Fruit fly (Drosophila melanogaster) whole organism, embryonic: ENCODE measurements around the gene CG11700.

ENCODE experiments used
- Abd-B ChIP-seq: fragments of 200-800 bp; sonication (Bioruptor generic); optimal IDR thresholded peaks from 2 replicates; lab custom pipeline; 2018; ENCODE audit warnings: missing biosample characterization, mild to moderate bottlenecking, missing genetic modification characterization, moderate library complexity
- Ada2b ChIP-seq: fragments of 200-800 bp; sonication (Bioruptor generic); IDR thresholded peaks from 2 replicates; pipeline ENCODE4 v1.3.6; 2022; ENCODE audit warnings: missing biosample characterization, missing genetic modification characterization
- Adf1 ChIP-seq: fragments of 200-800 bp; sonication (Bioruptor generic); IDR thresholded peaks from 2 replicates; pipeline ENCODE4 v1.3.6; 2022; ENCODE audit warnings: missing biosample characterization, missing genetic modification characterization
- B-H2 ChIP-seq: fragments of 200-800 bp; sonication (Bioruptor generic); optimal IDR thresholded peaks from 2 replicates; lab custom pipeline; 2018; ENCODE audit warnings: missing biosample characterization, mild to moderate bottlenecking, missing genetic modification characterization
- Blimp-1 ChIP-seq: fragments of 200-800 bp; sonication (Bioruptor generic); optimal IDR thresholded peaks from 3 replicates; lab custom pipeline; 2018; ENCODE audit warnings: missing biosample characterization, missing genetic modification characterization, mild to moderate bottlenecking, moderate library complexity, missing genetic modification reagents
- CG10321 ChIP-seq: fragments of 200-800 bp; sonication (Bioruptor generic); IDR thresholded peaks from 2 replicates; pipeline ENCODE4 v1.3.6; 2022; ENCODE audit warnings: missing biosample characterization, missing genetic modification characterization
- CG11504 ChIP-seq: fragments of 200-800 bp; sonication (Bioruptor generic); optimal IDR thresholded peaks from 3 replicates; lab custom pipeline; 2019; ENCODE audit warnings: missing biosample characterization, mild to moderate bottlenecking, missing genetic modification characterization, moderate library complexity
- CG12236 ChIP-seq: fragments of 200-800 bp; sonication (Bioruptor generic); optimal IDR thresholded peaks from 2 replicates; lab custom pipeline; 2016; ENCODE audit warnings: missing biosample characterization, missing genetic modification characterization
- CG14014 ChIP-seq: fragments of 200-800 bp; sonication (Bioruptor generic); IDR thresholded peaks from 2 replicates; pipeline ENCODE4 v1.3.6; 2022; ENCODE audit warnings: missing biosample characterization, missing genetic modification characterization
- CG1603 ChIP-seq: fragments of 200-800 bp; sonication (Bioruptor generic); optimal IDR thresholded peaks from 2 replicates; lab custom pipeline; 2019; ENCODE audit warnings: missing biosample characterization, mild to moderate bottlenecking, missing genetic modification characterization, moderate library complexity
- CG17361 ChIP-seq: fragments of 200-800 bp; sonication (Bioruptor generic); IDR thresholded peaks from 3 replicates; pipeline ENCODE4 v1.3.6; 2022; ENCODE audit warnings: missing biosample characterization, missing genetic modification characterization
- CG17802 ChIP-seq: fragments of 200-800 bp; sonication (Bioruptor generic); optimal IDR thresholded peaks from 2 replicates; lab custom pipeline; 2018; ENCODE audit warnings: missing biosample characterization, mild to moderate bottlenecking, missing genetic modification characterization, moderate library complexity
- CG18476 ChIP-seq: fragments of 200-800 bp; sonication (Bioruptor generic); optimal IDR thresholded peaks from 2 replicates; lab custom pipeline; 2016; ENCODE audit warnings: missing biosample characterization, mild to moderate bottlenecking, missing genetic modification characterization
- CG18599 ChIP-seq: fragments of 200-800 bp; sonication (Bioruptor generic); optimal IDR thresholded peaks from 3 replicates; lab custom pipeline; 2017; ENCODE audit warnings: missing biosample characterization, missing genetic modification characterization, mild to moderate bottlenecking, moderate library complexity, missing genetic modification reagents
- CG2120 ChIP-seq: fragments of 200-800 bp; sonication (Bioruptor generic); optimal IDR thresholded peaks from 3 replicates; lab custom pipeline; 2016; ENCODE audit warnings: missing biosample characterization, missing genetic modification characterization
- CG30403 ChIP-seq: fragments of 200-800 bp; sonication (Bioruptor generic); optimal IDR thresholded peaks from 3 replicates; lab custom pipeline; 2016; ENCODE audit warnings: missing biosample characterization, missing genetic modification characterization
- CG6765 ChIP-seq: fragments of 200-800 bp; sonication (Bioruptor generic); optimal IDR thresholded peaks from 3 replicates; lab custom pipeline; 2017; ENCODE audit warnings: missing biosample characterization, mild to moderate bottlenecking, missing genetic modification characterization
- CG7839 ChIP-seq: fragments of 200-800 bp; sonication (Bioruptor generic); optimal IDR thresholded peaks from 3 replicates; lab custom pipeline; 2018; ENCODE audit warnings: missing biosample characterization, mild to moderate bottlenecking, missing genetic modification characterization, moderate library complexity
- CG8281 ChIP-seq: fragments of 200-800 bp; sonication (Bioruptor generic); optimal IDR thresholded peaks from 2 replicates; lab custom pipeline; 2018; ENCODE audit warnings: missing biosample characterization, mild to moderate bottlenecking, missing genetic modification characterization, moderate library complexity
- CG8359 ChIP-seq: fragments of 200-800 bp; sonication (Bioruptor generic); optimal IDR thresholded peaks from 2 replicates; lab custom pipeline; 2017; ENCODE audit warnings: missing biosample characterization, mild to moderate bottlenecking, missing genetic modification characterization, borderline replicate concordance
- Dp ChIP-seq: fragments of 200-800 bp; sonication (Bioruptor generic); optimal IDR thresholded peaks from 2 replicates; lab custom pipeline; 2018; ENCODE audit warnings: missing biosample characterization, mild to moderate bottlenecking, missing genetic modification characterization, moderate library complexity
- Fer1 ChIP-seq: fragments of 200-800 bp; sonication (Bioruptor generic); optimal IDR thresholded peaks from 2 replicates; lab custom pipeline; 2017; ENCODE audit warnings: missing biosample characterization, mild to moderate bottlenecking, missing genetic modification characterization
- Hmr ChIP-seq: fragments of 200-800 bp; sonication (Bioruptor generic); optimal IDR thresholded peaks from 3 replicates; lab custom pipeline; 2017; ENCODE audit warnings: mild to moderate bottlenecking, missing biosample characterization, missing genetic modification reagents, missing genetic modification characterization
- Hr51 ChIP-seq, 2 experiments: fragments of 200-800 bp; sonication (Bioruptor generic); optimal IDR thresholded peaks; 2 replicates in 1 of 2; 3 replicates in 1 of 2; lab custom pipeline; 2016 to 2018; ENCODE audit warnings: missing biosample characterization in 2 of 2, missing genetic modification characterization in 2 of 2, mild to moderate bottlenecking in 1 of 2, moderate library complexity in 1 of 2
- Med ChIP-seq: fragments of 200-800 bp; sonication (Bioruptor generic); peaks from one replicate; lab custom pipeline; 2016; ENCODE audit warnings: missing biosample characterization, missing genetic modification characterization, mild to moderate bottlenecking, inconsistent platforms, moderate library complexity
- Meics ChIP-seq: fragments of 200-800 bp; sonication (Bioruptor generic); optimal IDR thresholded peaks from 2 replicates; lab custom pipeline; 2017; ENCODE audit warnings: missing biosample characterization, mild to moderate bottlenecking, missing genetic modification characterization
- NC2β ChIP-seq: fragments of 200-800 bp; sonication (Bioruptor generic); optimal IDR thresholded peaks from 2 replicates; lab custom pipeline; 2016; ENCODE audit warnings: missing biosample characterization, missing genetic modification characterization
- PHDP ChIP-seq: fragments of 200-800 bp; sonication (Bioruptor generic); optimal IDR thresholded peaks from 3 replicates; lab custom pipeline; 2018; ENCODE audit warnings: missing biosample characterization, mild to moderate bottlenecking, missing genetic modification characterization, moderate library complexity
- Sin3A ChIP-seq: fragments of >200 bp; optimal IDR thresholded peaks from 2 replicates; lab custom pipeline; 2018
- Taf1 ChIP-seq: fragments of 200-800 bp; sonication (Bioruptor generic); IDR thresholded peaks from 2 replicates; pipeline ENCODE4 v1.3.6; 2022; ENCODE audit warnings: missing biosample characterization, missing genetic modification characterization
- abd-A ChIP-seq: fragments of 200-800 bp; sonication (Bioruptor generic); optimal IDR thresholded peaks from 3 replicates; lab custom pipeline; 2019; ENCODE audit warnings: missing biosample characterization, mild to moderate bottlenecking, missing genetic modification characterization, moderate library complexity
- chif ChIP-seq, 2 experiments: fragments of 200-800 bp; sonication (Bioruptor generic); optimal IDR thresholded peaks; 3 replicates each; lab custom pipeline; 2016; ENCODE audit warnings: missing biosample characterization in 2 of 2, missing genetic modification characterization in 2 of 2
- croc ChIP-seq: fragments of 200-800 bp; sonication (Bioruptor generic); conservative IDR thresholded peaks from 3 replicates; pipeline ENCODE4 v1.3.6; 2022; ENCODE audit warnings: missing biosample characterization, missing genetic modification characterization
- danr ChIP-seq: fragments of 200-800 bp; sonication (Bioruptor generic); IDR thresholded peaks from 2 replicates; pipeline ENCODE4 v1.3.6; 2022; ENCODE audit warnings: missing biosample characterization, missing genetic modification characterization
- dimm ChIP-seq: fragments of 200-800 bp; sonication (Bioruptor generic); IDR thresholded peaks from 2 replicates; pipeline ENCODE4 v1.3.6; 2022; ENCODE audit warnings: missing biosample characterization, missing genetic modification characterization
- dmrt99B ChIP-seq: fragments of 200-800 bp; sonication (Bioruptor generic); optimal IDR thresholded peaks from 2 replicates; lab custom pipeline; 2018; ENCODE audit warnings: missing biosample characterization, mild to moderate bottlenecking, missing genetic modification characterization, moderate library complexity
- gem ChIP-seq: fragments of 200-800 bp; sonication (Bioruptor generic); optimal IDR thresholded peaks from 2 replicates; lab custom pipeline; 2019; ENCODE audit warnings: missing biosample characterization, mild to moderate bottlenecking, missing genetic modification characterization, moderate library complexity
- jigr1 ChIP-seq: fragments of 200-800 bp; sonication (Bioruptor generic); IDR thresholded peaks from 3 replicates; pipeline ENCODE4 v1.3.6; 2022; ENCODE audit warnings: missing biosample characterization, missing genetic modification characterization
- nmo ChIP-seq: fragments of 200-800 bp; sonication (Bioruptor generic); optimal IDR thresholded peaks from 2 replicates; lab custom pipeline; 2018; ENCODE audit warnings: missing biosample characterization, mild to moderate bottlenecking, missing genetic modification characterization, moderate library complexity
- otp ChIP-seq: fragments of 200-800 bp; sonication (Bioruptor generic); IDR thresholded peaks from 3 replicates; pipeline ENCODE4, ENCODE4 v1.3.6; 2022; ENCODE audit warnings: missing biosample characterization, missing genetic modification characterization
- phol ChIP-seq: fragments of 200-800 bp; sonication (Bioruptor generic); optimal IDR thresholded peaks from 3 replicates; lab custom pipeline; 2018; ENCODE audit warnings: missing biosample characterization, mild to moderate bottlenecking, missing genetic modification characterization, moderate library complexity
- run ChIP-seq: fragments of 200-800 bp; sonication (Bioruptor generic); optimal IDR thresholded peaks from 3 replicates; lab custom pipeline; 2018; ENCODE audit warnings: missing biosample characterization, mild to moderate bottlenecking, missing genetic modification characterization
- sens ChIP-seq: fragments of 200-800 bp; sonication (Bioruptor generic); peaks from one replicate; lab custom pipeline; 2016; ENCODE audit warnings: missing biosample characterization, missing genetic modification characterization
- slbo ChIP-seq: fragments of 200-800 bp; sonication (Bioruptor generic); IDR thresholded peaks from 2 replicates; pipeline ENCODE4 v1.3.6; 2022; ENCODE audit warnings: missing biosample characterization, missing genetic modification characterization
- sob ChIP-seq: fragments of 200-800 bp; sonication (Bioruptor generic); IDR thresholded peaks from 2 replicates; pipeline ENCODE4 v1.3.6; 2022; ENCODE audit warnings: missing biosample characterization, missing genetic modification characterization
- sqz ChIP-seq: fragments of 200-800 bp; sonication (Bioruptor generic); optimal IDR thresholded peaks from 3 replicates; lab custom pipeline; 2018; ENCODE audit warnings: missing biosample characterization, mild to moderate bottlenecking, missing genetic modification characterization
- sug ChIP-seq: fragments of 200-800 bp; optimal IDR thresholded peaks from 2 replicates; lab custom pipeline; 2019; ENCODE audit warnings: missing biosample characterization, mild to moderate bottlenecking, missing genetic modification characterization, moderate library complexity
- tll ChIP-seq, 2 experiments: fragments of 200-800 bp in 1 of 2; fragments of >200 bp in 1 of 2; sonication (Bioruptor generic) in 1 of 2; optimal IDR thresholded peaks; 2 replicates each; lab custom pipeline; 2017 to 2019; ENCODE audit warnings: missing biosample characterization in 2 of 2, missing genetic modification characterization in 2 of 2, mild to moderate bottlenecking in 1 of 2, moderate library complexity in 1 of 2
- unpg ChIP-seq: fragments of 200-800 bp; sonication (Bioruptor generic); optimal IDR thresholded peaks from 3 replicates; lab custom pipeline; 2018; ENCODE audit warnings: missing biosample characterization, mild to moderate bottlenecking, missing genetic modification characterization, moderate library complexity
- vvl ChIP-seq: fragments of 200-800 bp; sonication (Bioruptor generic); IDR thresholded peaks from 2 replicates; pipeline ENCODE4 v1.3.6; 2022; ENCODE audit warnings: missing biosample characterization, missing genetic modification characterization
- zfh2 ChIP-seq: fragments of 200-800 bp; sonication (Bioruptor generic); optimal IDR thresholded peaks from 2 replicates; lab custom pipeline; 2016; ENCODE audit warnings: missing biosample characterization, missing genetic modification characterization

Gene CG11700

dm6 chrX:6315583-6315982 lies 32.2 kb upstream of the CG11700 start:
- TF ChIP-seq jigr1: no peak
- TF ChIP-seq CG10321 (GFP tag; lab: Robert Waterston, UW): no peak
- TF ChIP-seq CG11504 (tag; lab: Kevin White, UChicago): peak; percentile 4
- TF ChIP-seq CG18476 (GFP tag; lab: Kevin White, UChicago): no peak
- TF ChIP-seq zfh2 (GFP tag; lab: Kevin White, UChicago): no peak
- TF ChIP-seq CG6765: no peak
- no peak for TF ChIP-seq otp (GFP tag; lab: Robert Waterston, UW)
- TF ChIP-seq Med (GFP tag; lab: Kevin White, UChicago): peak; percentile 54
- TF ChIP-seq CG12236 (GFP tag; lab: Kevin White, UChicago): no peak
- TF ChIP-seq Blimp-1: no peak
- no peak for TF ChIP-seq CG30403 (GFP tag; lab: Kevin White, UChicago)
- TF ChIP-seq danr: no peak
- TF ChIP-seq run: no peak
- no peak for TF ChIP-seq dimm (GFP tag; lab: Robert Waterston, UW)
- TF ChIP-seq vvl (GFP tag; lab: Robert Waterston, UW): no peak
- peak; percentile 61 for TF ChIP-seq sens (GFP tag; lab: Kevin White, UChicago)
- no peak for TF ChIP-seq CG8281 (tag; lab: Kevin White, UChicago)
- no peak for TF ChIP-seq Sin3A
- TF ChIP-seq croc: no peak
- no peak for TF ChIP-seq Hr51 (GFP tag; optimal IDR thresholded peaks at IDR 0.05; lab: Kevin White, UChicago)
- TF ChIP-seq slbo: no peak
- no peak for TF ChIP-seq CG17802 (tag; lab: Kevin White, UChicago)

dm6 chrX:6311516-6311915 lies 28.1 kb upstream of the CG11700 start:
- TF ChIP-seq CG7839 (tag; lab: Kevin White, UChicago) (peak; percentile 34), CG1603 (peak; percentile 3), sug (no peak), sob (peak; percentile 41; the same call in 1 of the 2 replicates), Abd-B (GFP tag; lab: Kevin White, UChicago) (peak; percentile 17), abd-A (tag; lab: Kevin White, UChicago) (peak; percentile 51), Hmr (peak; percentile 17), Dp (GFP tag; lab: Kevin White, UChicago) (no peak), PHDP (tag; lab: Kevin White, UChicago) (peak; percentile 10), Meics (peak; percentile 15), Hr51 (GFP tag; optimal IDR thresholded peaks at IDR 0.05; lab: Kevin White, UChicago) (peak in 1 of 2 experiments; percentile 1), nmo (peak; percentile 36), Adf1 (GFP tag; lab: Robert Waterston, UW) (peak; percentile 23; the same call in 1 of the 2 replicates), unpg (GFP tag; lab: Kevin White, UChicago) (peak; percentile 34), chif (GFP tag; optimal IDR thresholded peaks at IDR 0.05; lab: Kevin White, UChicago) (no peak), CG8359 (no peak), CG2120 (peak; percentile 35), B-H2 (GFP tag; lab: Kevin White, UChicago) (no peak), Ada2b (GFP tag; lab: Robert Waterston, UW) (0 out of 2 replicates have a peak, but pooled peaks have one; percentile 23), sqz (GFP tag; lab: Kevin White, UChicago) (peak; percentile 7), CG30403 (GFP tag; lab: Kevin White, UChicago) (peak; percentile 15), tll (GFP tag; optimal IDR thresholded peaks at IDR 0.05; lab: Kevin White, UChicago) (no peak), CG17361 (GFP tag; lab: Robert Waterston, UW) (0 out of 3 replicates have a peak, but pooled peaks have one; percentile 22), CG14014 (no peak), dmrt99B (tag; lab: Kevin White, UChicago) (peak; percentile 52), phol (tag; lab: Kevin White, UChicago) (peak; percentile 2), NC2β (GFP tag; lab: Kevin White, UChicago) (no peak), gem (tag; lab: Kevin White, UChicago) (peak; percentile 40), CG18599 (GFP tag; lab: Kevin White, UChicago) (peak; percentile 61), Taf1 (no peak), Fer1 (GFP tag; lab: Kevin White, UChicago) (peak; percentile 16)
